Fruit fly (Drosophila melanogaster) whole organism, embryonic: ENCODE data around the gene AsnRS.

Experiments
- Adf1 ChIP-seq: fragments of 200-800 bp; sonication (Bioruptor generic); IDR thresholded peaks from 2 replicates; pipeline ENCODE4 v1.3.6; 2022; ENCODE audit warnings: missing biosample characterization, missing genetic modification characterization
- Aef1 ChIP-seq: fragments of 200-800 bp; sonication (Bioruptor generic); IDR thresholded peaks from 3 replicates; pipeline ENCODE4 v1.3.6; 2022; ENCODE audit warnings: missing biosample characterization, missing genetic modification characterization
- Atf-2 ChIP-seq: fragments of 200-800 bp; sonication (Bioruptor generic); optimal IDR thresholded peaks from 2 replicates; lab custom pipeline; 2016; ENCODE audit warnings: missing biosample characterization, missing genetic modification characterization
- CG10267 ChIP-seq: fragments of 200-800 bp; sonication (Bioruptor generic); optimal IDR thresholded peaks from 2 replicates; lab custom pipeline; 2018; ENCODE audit warnings: missing biosample characterization, mild to moderate bottlenecking, missing genetic modification characterization, moderate library complexity
- CG10431 ChIP-seq: fragments of 200-800 bp; sonication (Bioruptor generic); optimal IDR thresholded peaks from 3 replicates; lab custom pipeline; 2018; ENCODE audit warnings: missing biosample characterization, mild to moderate bottlenecking, missing genetic modification characterization
- CG1233 ChIP-seq: fragments of 200-800 bp; sonication (Bioruptor generic); optimal IDR thresholded peaks from 4 replicates; lab custom pipeline; 2018; ENCODE audit warnings: missing biosample characterization, mild to moderate bottlenecking, missing genetic modification characterization
- CG13123 ChIP-seq: fragments of 200-800 bp; sonication (Bioruptor generic); optimal IDR thresholded peaks from 2 replicates; lab custom pipeline; 2016; ENCODE audit warnings: missing biosample characterization, missing genetic modification characterization
- CG13894 ChIP-seq: fragments of 200-800 bp; sonication (Bioruptor generic); optimal IDR thresholded peaks from 3 replicates; lab custom pipeline; 2018; ENCODE audit warnings: missing biosample characterization, mild to moderate bottlenecking, missing genetic modification characterization, moderate library complexity
- CG14965 ChIP-seq: fragments of 200-800 bp; sonication (Bioruptor generic); optimal IDR thresholded peaks from 2 replicates; lab custom pipeline; 2016; ENCODE audit warnings: missing biosample characterization, missing genetic modification characterization, borderline replicate concordance
- CG15601 ChIP-seq: fragments of 200-800 bp; sonication (Bioruptor generic); optimal IDR thresholded peaks from 3 replicates; lab custom pipeline; 2019; ENCODE audit warnings: missing biosample characterization, mild to moderate bottlenecking, missing genetic modification characterization, moderate library complexity
- CG16779 ChIP-seq: fragments of 200-800 bp; sonication (Bioruptor generic); IDR thresholded peaks from 2 replicates; pipeline ENCODE4 v1.3.6; 2022; ENCODE audit warnings: missing biosample characterization, missing genetic modification characterization
- CG2116 ChIP-seq: fragments of 200-800 bp; sonication (Bioruptor generic); optimal IDR thresholded peaks from 3 replicates; lab custom pipeline; 2018; ENCODE audit warnings: missing biosample characterization, mild to moderate bottlenecking, missing genetic modification characterization
- CG2120 ChIP-seq: fragments of 200-800 bp; sonication (Bioruptor generic); optimal IDR thresholded peaks from 3 replicates; lab custom pipeline; 2016; ENCODE audit warnings: missing biosample characterization, missing genetic modification characterization
- CG2889 ChIP-seq: fragments of 200-800 bp; sonication (Bioruptor generic); IDR thresholded peaks from 3 replicates; pipeline ENCODE4 v1.3.6; 2022; ENCODE audit warnings: missing biosample characterization, missing genetic modification characterization
- CG30403 ChIP-seq: fragments of 200-800 bp; sonication (Bioruptor generic); optimal IDR thresholded peaks from 3 replicates; lab custom pipeline; 2016; ENCODE audit warnings: missing biosample characterization, missing genetic modification characterization
- CG32767 ChIP-seq: fragments of 200-800 bp; sonication (Bioruptor generic); IDR thresholded peaks from 2 replicates; pipeline ENCODE4 v1.3.6; 2022; ENCODE audit warnings: missing biosample characterization, missing genetic modification characterization
- CG34224 ChIP-seq: fragments of 200-800 bp; sonication (Bioruptor generic); IDR thresholded peaks from 3 replicates; pipeline ENCODE4 v1.3.6; 2022; ENCODE audit warnings: missing biosample characterization, missing genetic modification characterization; ENCODE audit not compliant: partially characterized antibody
- CG4282 ChIP-seq: fragments of 200-800 bp; sonication (Bioruptor generic); optimal IDR thresholded peaks from 2 replicates; lab custom pipeline; 2016; ENCODE audit warnings: missing biosample characterization, missing genetic modification characterization
- CG43689 ChIP-seq: fragments of 200-800 bp; sonication (Bioruptor generic); IDR thresholded peaks from 2 replicates; pipeline ENCODE4 v1.3.6; 2022; ENCODE audit warnings: missing biosample characterization, missing genetic modification characterization
- CG8290 ChIP-seq, 3 experiments: fragments of 200-800 bp; sonication (Bioruptor generic); optimal IDR thresholded peaks; 2 replicates each; lab custom pipeline; 2016 to 2019; ENCODE audit warnings: missing biosample characterization in 3 of 3, missing genetic modification characterization in 3 of 3, mild to moderate bottlenecking in 2 of 3, moderate library complexity in 1 of 3
- CG8924 ChIP-seq: fragments of 200-800 bp; optimal IDR thresholded peaks from 3 replicates; lab custom pipeline; 2019; ENCODE audit warnings: missing biosample characterization, mild to moderate bottlenecking, missing genetic modification characterization, moderate library complexity
- Chrac-16 ChIP-seq: fragments of 200-800 bp; sonication (Bioruptor generic); optimal IDR thresholded peaks from 3 replicates; lab custom pipeline; 2016; ENCODE audit warnings: missing biosample characterization, missing genetic modification characterization
- CrebB ChIP-seq: fragments of 200-800 bp; sonication (Bioruptor generic); optimal IDR thresholded peaks from 3 replicates; lab custom pipeline; 2018; ENCODE audit warnings: missing biosample characterization, mild to moderate bottlenecking, missing genetic modification characterization
- D ChIP-seq, 2 experiments: fragments of 200-800 bp in 1 of 2; fragments of >200 bp in 1 of 2; sonication (Bioruptor generic) in 1 of 2; optimal IDR thresholded peaks; 2 replicates in 1 of 2; 3 replicates in 1 of 2; lab custom pipeline; 2017; ENCODE audit warnings: mild to moderate bottlenecking in 1 of 2, missing biosample characterization in 1 of 2, missing genetic modification characterization in 1 of 2, missing genetic modification reagents in 1 of 2
- D19B ChIP-seq: fragments of 200-800 bp; sonication (Bioruptor generic); optimal IDR thresholded peaks from 2 replicates; lab custom pipeline; 2017; ENCODE audit warnings: missing biosample characterization, mild to moderate bottlenecking, missing genetic modification characterization
- Dp ChIP-seq: fragments of 200-800 bp; sonication (Bioruptor generic); optimal IDR thresholded peaks from 2 replicates; lab custom pipeline; 2018; ENCODE audit warnings: missing biosample characterization, mild to moderate bottlenecking, missing genetic modification characterization, moderate library complexity
- Gsc ChIP-seq: fragments of 200-800 bp; sonication (Bioruptor generic); IDR thresholded peaks from 2 replicates; pipeline ENCODE4 v1.3.6; 2022; ENCODE audit warnings: missing biosample characterization, missing genetic modification characterization
- H15 ChIP-seq: fragments of 200-800 bp; sonication (Bioruptor generic); IDR thresholded peaks from 3 replicates; pipeline ENCODE4 v1.3.6; 2022; ENCODE audit warnings: missing biosample characterization, missing genetic modification characterization
- Kr ChIP-seq: fragments of 200-800 bp; sonication (Bioruptor generic); optimal IDR thresholded peaks from 2 replicates; lab custom pipeline; 2017; ENCODE audit warnings: missing biosample characterization, mild to moderate bottlenecking, missing genetic modification characterization
- Opbp ChIP-seq: fragments of 200-800 bp; sonication (Bioruptor generic); IDR thresholded peaks from 3 replicates; pipeline ENCODE4 v1.3.6; 2022; ENCODE audit warnings: missing biosample characterization, missing genetic modification characterization; ENCODE audit not compliant: partially characterized antibody
- PHDP ChIP-seq: fragments of 200-800 bp; sonication (Bioruptor generic); optimal IDR thresholded peaks from 3 replicates; lab custom pipeline; 2018; ENCODE audit warnings: missing biosample characterization, mild to moderate bottlenecking, missing genetic modification characterization, moderate library complexity
- ase ChIP-seq: fragments of 200-800 bp; sonication (Bioruptor generic); IDR thresholded peaks from 3 replicates; pipeline ENCODE4 v1.3.6; 2022; ENCODE audit warnings: missing biosample characterization, missing genetic modification characterization
- corto ChIP-seq: fragments of 200-800 bp; sonication (Bioruptor generic); optimal IDR thresholded peaks from 2 replicates; lab custom pipeline; 2016; ENCODE audit warnings: missing biosample characterization, mild to moderate bottlenecking, missing genetic modification characterization, moderate library complexity
- croc ChIP-seq: fragments of 200-800 bp; sonication (Bioruptor generic); conservative IDR thresholded peaks from 3 replicates; pipeline ENCODE4 v1.3.6; 2022; ENCODE audit warnings: missing biosample characterization, missing genetic modification characterization
- fd102C ChIP-seq: fragments of 200-800 bp; sonication (Bioruptor generic); optimal IDR thresholded peaks from 2 replicates; lab custom pipeline; 2018; ENCODE audit warnings: missing biosample characterization, mild to moderate bottlenecking, missing genetic modification characterization, moderate library complexity
- ftz-f1 ChIP-seq: fragments of 200-800 bp; sonication (Bioruptor generic); optimal IDR thresholded peaks from 2 replicates; lab custom pipeline; 2016; ENCODE audit warnings: missing biosample characterization, missing genetic modification characterization
- gce ChIP-seq: fragments of 200-800 bp; sonication (Bioruptor generic); IDR thresholded peaks from 3 replicates; pipeline ENCODE4 v1.3.6; 2022; ENCODE audit warnings: missing biosample characterization, missing genetic modification characterization
- hbn ChIP-seq: fragments of 200-800 bp; sonication (Bioruptor generic); IDR thresholded peaks from 2 replicates; pipeline ENCODE4 v1.3.6; 2022; ENCODE audit warnings: missing biosample characterization, missing genetic modification characterization; ENCODE audit not compliant: partially characterized antibody
- kah ChIP-seq: fragments of 200-800 bp; sonication (Bioruptor generic); optimal IDR thresholded peaks from 2 replicates; lab custom pipeline; 2018; ENCODE audit warnings: missing biosample characterization, mild to moderate bottlenecking, missing genetic modification characterization
- ken ChIP-seq: fragments of 200-800 bp; sonication (Bioruptor generic); IDR thresholded peaks from 3 replicates; pipeline ENCODE4 v1.3.6; 2022; ENCODE audit warnings: missing biosample characterization, missing genetic modification characterization
- lbe ChIP-seq: fragments of 200-800 bp; sonication (Bioruptor generic); optimal IDR thresholded peaks from 2 replicates; lab custom pipeline; 2016; ENCODE audit warnings: missing biosample characterization, mild to moderate bottlenecking, missing genetic modification characterization
- pan ChIP-seq, 4 experiments: fragments of >200 bp in 3 of 4; fragments of 200-800 bp in 1 of 4; sonication (Bioruptor generic) in 1 of 4; optimal IDR thresholded peaks in 3 of 4; IDR thresholded peaks in 1 of 4; 2 replicates each; pipeline versions ENCODE4 v1.3.6 to Lab custom; 2017 to 2022; ENCODE audit warnings: missing biosample characterization in 2 of 4, missing genetic modification characterization in 2 of 4, mixed read lengths in 1 of 4
- pfk ChIP-seq: fragments of 200-800 bp; sonication (Bioruptor generic); optimal IDR thresholded peaks from 2 replicates; lab custom pipeline; 2018; ENCODE audit warnings: missing biosample characterization, mild to moderate bottlenecking, missing genetic modification characterization, moderate library complexity
- scrt ChIP-seq: fragments of 200-800 bp; sonication (Bioruptor generic); optimal IDR thresholded peaks from 2 replicates; lab custom pipeline; 2018; ENCODE audit warnings: missing biosample characterization, mild to moderate bottlenecking, missing genetic modification characterization, moderate library complexity
- slou ChIP-seq: fragments of 200-800 bp; sonication (Bioruptor generic); optimal IDR thresholded peaks from 3 replicates; lab custom pipeline; 2016; ENCODE audit warnings: missing biosample characterization, missing genetic modification characterization
- unpg ChIP-seq: fragments of 200-800 bp; sonication (Bioruptor generic); optimal IDR thresholded peaks from 3 replicates; lab custom pipeline; 2018; ENCODE audit warnings: missing biosample characterization, mild to moderate bottlenecking, missing genetic modification characterization, moderate library complexity
- wdn ChIP-seq: fragments of 200-800 bp; sonication (Bioruptor generic); IDR thresholded peaks from 2 replicates; pipeline ENCODE4 v1.3.6; 2022; ENCODE audit warnings: missing biosample characterization, missing genetic modification characterization

Gene AsnRS

dm6 chr2L:19141435-19142126 lies 9.8 kb upstream of the AsnRS start (continued):
- TF ChIP-seq slou (GFP tag; lab: Kevin White, UChicago), result peak; percentile 66
- no peak for TF ChIP-seq CG34224
- peak; percentile 65 for TF ChIP-seq Chrac-16 (GFP tag; lab: Kevin White, UChicago)
- no peak for TF ChIP-seq pfk (GFP tag; lab: Kevin White, UChicago)
- no peak for TF ChIP-seq CG14965 (GFP tag; lab: Kevin White, UChicago)
- TF ChIP-seq ase, result no peak
- no peak for TF ChIP-seq H15
- peak; percentile 70 for TF ChIP-seq Atf-2 (GFP tag; lab: Kevin White, UChicago)
- peak; percentile 84 for TF ChIP-seq CG30403 (GFP tag; lab: Kevin White, UChicago)
- peak; percentile 30 for TF ChIP-seq CG2116 (GFP tag; lab: Kevin White, UChicago)
- TF ChIP-seq lbe (GFP tag; lab: Kevin White, UChicago), result peak; percentile 34
- peak; percentile 48 for TF ChIP-seq CrebB (tag; lab: Kevin White, UChicago)
- peak; percentile 11 for TF ChIP-seq kah
- no peak for TF ChIP-seq ftz-f1 (GFP tag; lab: Kevin White, UChicago)
- TF ChIP-seq CG10267 (tag; lab: Kevin White, UChicago), result peak; percentile 68
- TF ChIP-seq hbn (GFP tag; lab: Robert Waterston, UW), result no peak
- peak; percentile 71 for TF ChIP-seq unpg
- TF ChIP-seq Adf1 (GFP tag; lab: Robert Waterston, UW), result peak; percentile 87
- peak; percentile 84 for TF ChIP-seq CG2120
- no peak for TF ChIP-seq CG43689 (GFP tag; lab: Robert Waterston, UW)
- TF ChIP-seq CG32767 (GFP tag; lab: Robert Waterston, UW), result peak; percentile 20; the same call in 1 of the 2 replicates
- TF ChIP-seq fd102C (GFP tag; lab: Kevin White, UChicago), result no peak
- no peak for TF ChIP-seq Kr
- TF ChIP-seq corto, result no peak
- TF ChIP-seq CG13894, result peak; percentile 62
- no peak for TF ChIP-seq D (optimal IDR thresholded peaks at IDR 0.05; lab: Kevin White, UChicago)
- TF ChIP-seq D (GFP tag; optimal IDR thresholded peaks at IDR 0.05; lab: Kevin White, UChicago), result peak; percentile 64
- TF ChIP-seq CG2889 (GFP tag; lab: Robert Waterston, UW), result peak; percentile 57; the same call in 1 of the 3 replicates
- no peak for TF ChIP-seq gce (GFP tag; lab: Robert Waterston, UW)
- peak; percentile 58 for TF ChIP-seq CG10431 (GFP tag; lab: Kevin White, UChicago)
- TF ChIP-seq CG8290 (GFP tag; optimal IDR thresholded peaks at IDR 0.05; lab: Kevin White, UChicago), result peak; percentile 33
- TF ChIP-seq CG8290 (tag; optimal IDR thresholded peaks at IDR 0.05; lab: Kevin White, UChicago), result peak in 1 of 2 experiments; percentile 54
- no peak for TF ChIP-seq Opbp (GFP tag; lab: Robert Waterston, UW)
- TF ChIP-seq CG13123 (GFP tag; lab: Kevin White, UChicago), result peak; percentile 17
- no peak for TF ChIP-seq CG16779 (GFP tag; lab: Robert Waterston, UW)
- no peak for TF ChIP-seq Gsc
- no peak for TF ChIP-seq Dp (GFP tag; lab: Kevin White, UChicago)
- TF ChIP-seq CG8924 (tag; lab: Kevin White, UChicago), result peak; percentile 86
- peak; percentile 11; the same call in 1 of the 2 replicates for TF ChIP-seq wdn (GFP tag; lab: Robert Waterston, UW)
- no peak for TF ChIP-seq ken (GFP tag; lab: Robert Waterston, UW)
- TF ChIP-seq PHDP (tag; lab: Kevin White, UChicago), result peak; percentile 77
- peak; percentile 51 for TF ChIP-seq scrt (GFP tag; lab: Kevin White, UChicago)
- no peak for TF ChIP-seq pan (optimal IDR thresholded peaks at IDR 0.05; lab: Kevin White, UChicago)
- peak in 1 of 2 experiments; percentile 44 for TF ChIP-seq pan (GFP tag; optimal IDR thresholded peaks at IDR 0.05 in 1 of 2, IDR thresholded peaks at IDR 0.05 in 1 of 2)
- TF ChIP-seq D19B (GFP tag; lab: Kevin White, UChicago), result peak; percentile 72
- peak; percentile 74 for TF ChIP-seq CG15601 (tag; lab: Kevin White, UChicago)
- TF ChIP-seq croc (GFP tag; lab: Robert Waterston, UW), result peak; percentile 42; the same call in 2 of the 3 replicates
- no peak for TF ChIP-seq Aef1 (GFP tag; lab: Robert Waterston, UW)
- TF ChIP-seq CG1233, result peak; percentile 64
- no peak for TF ChIP-seq CG4282
